Fruit fly (Drosophila melanogaster): Measurements from ENCODE around the gene Ccp84Ac.

DNA sequence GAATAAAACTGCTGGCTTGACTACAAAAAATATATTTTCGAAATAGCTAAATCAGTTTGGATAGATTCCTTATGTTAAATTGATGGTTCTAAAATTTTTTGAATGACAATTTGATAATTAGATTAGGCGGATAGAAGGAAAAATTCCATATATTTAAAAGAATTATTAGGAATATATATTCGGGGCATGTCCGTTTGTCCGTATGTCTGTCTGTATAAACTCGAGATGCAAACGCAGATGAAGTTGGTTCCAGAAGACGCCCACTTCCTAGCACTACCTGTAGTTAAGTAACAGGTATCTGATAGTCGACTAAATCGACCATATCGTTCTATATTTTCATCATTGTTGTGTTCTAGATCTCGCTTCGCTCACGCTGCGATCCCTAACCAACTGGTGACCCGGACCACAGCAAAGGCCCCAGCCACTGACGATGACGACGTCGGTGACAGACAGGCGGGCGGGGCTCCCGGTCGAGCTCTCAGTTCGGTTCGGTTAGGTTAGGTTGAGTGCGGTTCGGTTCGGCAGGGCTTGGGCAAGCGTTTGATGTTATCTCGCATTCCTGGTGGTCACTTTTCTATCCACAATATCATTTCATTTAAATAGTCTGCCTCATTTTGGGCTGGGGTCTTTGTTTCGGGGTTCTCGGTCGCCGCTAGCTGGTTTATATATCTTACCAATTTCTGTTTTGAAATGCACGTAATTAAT lies 23.6 kb downstream of the Ccp84Ac start:
- TF ChIP-seq CG8478 (optimal IDR thresholded peaks at IDR 0.05) (no peak), CTCF (optimal IDR thresholded peaks at IDR 0.05) (no peak)
